Worm (Caenorhabditis elegans): ENCODE results near the gene cpr-3.
A peak's percentile ranks its signal among the peaks of the same experiment; 100 is the strongest.

cpr-3 gene

DNA sequence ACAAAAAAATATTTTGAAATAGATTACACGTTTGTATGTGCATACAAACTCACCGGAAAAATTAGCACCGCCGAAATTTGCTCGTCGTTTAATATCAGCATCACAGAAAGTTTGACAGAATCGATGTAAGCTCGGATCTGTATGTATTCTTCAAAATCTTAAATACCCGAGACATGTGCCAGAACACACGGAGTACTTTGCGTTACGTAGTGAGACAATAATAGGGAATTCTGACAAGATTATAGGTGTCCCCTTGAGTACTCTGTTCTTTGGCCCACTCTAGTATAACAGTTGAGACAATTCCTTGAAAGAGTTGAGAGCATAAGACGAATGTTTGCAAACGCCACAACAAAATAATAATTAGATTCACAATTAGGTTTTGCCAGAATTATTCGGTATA is 5.1 kb upstream of the cpr-3 start, which contains the start of gene srx-48:
srx-48 (minus strand) TSS at position 101 of the 400 bp plus-strand sequence.
- no peak for TF ChIP-seq ceh-82 (tag; optimal IDR thresholded peaks at IDR 0.05)
- no peak for TF ChIP-seq F13H6.1 (tag; optimal IDR thresholded peaks at IDR 0.05)
- TF ChIP-seq mdl-1 (tag; optimal IDR thresholded peaks at IDR 0.05) = no peak
- TF ChIP-seq nhr-11 (tag; optimal IDR thresholded peaks at IDR 0.05) = no peak
- TF ChIP-seq sma-3 (GFP tag; optimal IDR thresholded peaks at IDR 0.05) = no peak
- TF ChIP-seq nhr-23 (tag; optimal IDR thresholded peaks at IDR 0.05) = no peak
- TF ChIP-seq egl-27 (tag; optimal IDR thresholded peaks at IDR 0.05) = no peak
- TF ChIP-seq blmp-1 (tag; optimal IDR thresholded peaks at IDR 0.05; ENCODE audit: insufficient read depth) = no peak
- TF ChIP-seq C34F6.9 (tag; optimal IDR thresholded peaks at IDR 0.05) = no peak
- TF ChIP-seq sem-4 (tag; optimal IDR thresholded peaks at IDR 0.05) = no peak
- no peak for TF ChIP-seq dmd-4 (tag; optimal IDR thresholded peaks at IDR 0.05)
- no peak for TF ChIP-seq ceh-16 (tag; optimal IDR thresholded peaks at IDR 0.05)
- no peak for TF ChIP-seq nhr-12 (tag; optimal IDR thresholded peaks at IDR 0.05)
- TF ChIP-seq nhr-129 (tag; optimal IDR thresholded peaks at IDR 0.05) = no peak
- no peak for TF ChIP-seq fos-1 (tag; optimal IDR thresholded peaks at IDR 0.05)

DNA sequence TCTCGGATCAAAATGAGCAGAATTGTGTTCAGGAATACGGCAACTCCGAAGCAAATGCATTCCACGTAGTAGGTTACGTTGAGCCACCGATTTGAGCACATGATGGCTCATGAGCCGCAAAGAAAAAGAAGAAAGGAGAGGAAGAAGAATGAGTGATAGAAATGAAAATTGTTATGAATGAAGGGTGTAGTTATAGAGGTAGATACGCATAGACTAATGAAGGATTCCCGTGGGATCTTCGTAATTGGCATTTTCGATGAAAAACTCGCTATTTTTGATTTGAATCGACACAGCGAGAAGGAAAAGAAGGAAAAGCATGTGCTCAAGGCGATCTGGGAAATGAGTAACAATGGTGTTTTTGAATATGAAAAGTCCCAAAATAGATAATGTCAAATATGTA is 4.6 kb downstream of the cpr-3 start, which contains the start of gene str-96:
str-96 (minus strand) TSS at position 101 of the 400 bp plus-strand sequence.
- TF ChIP-seq ztf-1 (GFP tag; conservative IDR thresholded peaks at IDR 0.05) (no peak), nhr-25 (tag; optimal IDR thresholded peaks at IDR 0.05) (no peak), ama-1 (optimal IDR thresholded peaks at IDR 0.05) (no peak), elt-3 (tag; optimal IDR thresholded peaks at IDR 0.05) (no peak), egl-27 (tag; optimal IDR thresholded peaks at IDR 0.05) (no peak), peb-1 (tag; optimal IDR thresholded peaks at IDR 0.05) (no peak), ztf-11 (tag; optimal IDR thresholded peaks at IDR 0.05) (no peak), nhr-77 (tag; optimal IDR thresholded peaks at IDR 0.05) (no peak), lin-13 (GFP tag; optimal IDR thresholded peaks at IDR 0.05) (no peak), unc-55 (GFP tag; optimal IDR thresholded peaks at IDR 0.05) (no peak)

DNA sequence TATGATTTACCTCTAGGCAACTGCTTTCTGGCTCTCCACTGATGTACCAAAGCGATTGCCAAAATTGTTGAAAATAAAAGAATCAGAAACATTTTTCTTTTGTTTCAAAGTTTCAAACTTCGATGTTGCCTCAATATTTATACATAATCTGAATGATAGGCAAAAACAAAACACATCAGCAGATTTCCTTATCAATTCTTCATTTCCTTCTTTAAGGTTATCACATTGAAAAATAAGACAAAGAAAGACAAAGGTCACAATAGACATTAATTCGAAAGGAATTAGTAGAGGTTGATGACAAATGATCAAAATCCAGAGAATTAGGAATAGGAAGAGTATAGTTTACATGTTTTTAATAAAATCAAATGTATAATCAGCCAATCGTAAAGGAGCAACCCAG is 7.5 kb downstream of the cpr-3 start, which contains the start of gene cyp-34A2:
cyp-34A2 (minus strand) TSS at position 101 of the 400 bp plus-strand sequence.
- TF ChIP-seq nhr-25 (tag; optimal IDR thresholded peaks at IDR 0.05) = no peak
- TF ChIP-seq egl-27 (tag; optimal IDR thresholded peaks at IDR 0.05) = no peak
- TF ChIP-seq alr-1 (tag; optimal IDR thresholded peaks at IDR 0.05) = no peak
- no peak for TF ChIP-seq nhr-237 (tag; optimal IDR thresholded peaks at IDR 0.05)
- TF ChIP-seq ama-1 (optimal IDR thresholded peaks at IDR 0.05) = no peak
- no peak for TF ChIP-seq sma-3 (GFP tag; optimal IDR thresholded peaks at IDR 0.05)
- no peak for TF ChIP-seq mdl-1 (tag; optimal IDR thresholded peaks at IDR 0.05)
- TF ChIP-seq lin-39 (tag; optimal IDR thresholded peaks at IDR 0.05) = no peak
- no peak for TF ChIP-seq nhr-11 (tag; optimal IDR thresholded peaks at IDR 0.05)
- TF ChIP-seq nhr-10 (tag; optimal IDR thresholded peaks at IDR 0.05) = no peak
- no peak for TF ChIP-seq zag-1 (tag; optimal IDR thresholded peaks at IDR 0.05)
- TF ChIP-seq dmd-4 (tag; optimal IDR thresholded peaks at IDR 0.05) = no peak
- TF ChIP-seq sem-4 (tag; optimal IDR thresholded peaks at IDR 0.05) = no peak
- no peak for TF ChIP-seq blmp-1 (tag; optimal IDR thresholded peaks at IDR 0.05; ENCODE audit: insufficient read depth)

DNA sequence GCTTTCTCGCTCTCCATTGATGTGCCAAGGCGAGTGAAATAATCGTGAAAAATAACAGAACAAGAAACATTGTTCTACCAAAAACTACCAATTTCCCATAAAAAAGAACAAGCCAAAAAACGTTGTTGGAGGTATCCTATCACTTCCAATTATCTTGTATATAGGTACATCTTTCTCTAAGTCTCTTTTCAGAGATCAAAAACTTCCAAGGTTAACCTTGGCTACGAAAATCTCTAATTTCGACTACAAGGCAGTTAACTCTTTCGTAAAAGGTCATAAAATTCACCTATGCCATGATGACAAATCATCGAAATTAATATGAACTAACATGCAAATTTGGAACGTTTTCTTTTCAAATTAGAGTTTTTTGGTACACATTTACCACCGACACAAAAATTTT is 10.6 kb downstream of the cpr-3 start, which contains the start of gene cyp-34A1:
cyp-34A1 (minus strand) TSS at position 101 of the 400 bp plus-strand sequence.
- no peak for TF ChIP-seq peb-1 (tag; optimal IDR thresholded peaks at IDR 0.05)
- no peak for TF ChIP-seq nhr-6 (tag; optimal IDR thresholded peaks at IDR 0.05)
- TF ChIP-seq snpc-4 (tag; optimal IDR thresholded peaks at IDR 0.05) = no peak
- TF ChIP-seq mbf-1 (tag; optimal IDR thresholded peaks at IDR 0.05) = no peak
- TF ChIP-seq fos-1 (tag; optimal IDR thresholded peaks at IDR 0.05) = no peak
- TF ChIP-seq ceh-16 (tag; optimal IDR thresholded peaks at IDR 0.05) = no peak
- no peak for TF ChIP-seq elt-1 (tag; optimal IDR thresholded peaks at IDR 0.05)
- no peak for TF ChIP-seq aly-2 (tag; optimal IDR thresholded peaks at IDR 0.05)
- no peak for TF ChIP-seq mab-5 (tag; optimal IDR thresholded peaks at IDR 0.05)
- no peak for TF ChIP-seq lsy-2 (tag; optimal IDR thresholded peaks at IDR 0.05)

DNA sequence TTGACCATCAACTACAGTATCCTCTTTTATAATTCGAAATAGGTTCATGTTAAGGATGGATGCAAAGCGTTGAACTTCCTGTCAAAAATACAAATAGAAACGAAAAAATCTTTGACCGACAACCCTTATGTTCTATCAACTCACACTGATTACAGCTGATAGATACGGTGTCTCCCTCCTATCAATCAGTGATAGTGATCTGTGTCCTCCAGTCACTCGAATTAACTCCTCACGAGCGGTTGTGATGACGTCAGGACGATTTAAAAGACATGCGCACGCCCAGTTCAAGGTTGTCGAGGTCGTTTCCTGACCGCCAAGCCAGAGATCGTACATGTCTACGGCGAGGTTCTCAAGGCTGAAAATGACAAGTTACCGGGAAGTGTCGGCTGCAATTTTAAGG is 12.5 kb downstream of the cpr-3 start:
- TF ChIP-seq elt-1 (tag; optimal IDR thresholded peaks at IDR 0.05) (no peak), sma-9 (GFP tag; optimal IDR thresholded peaks at IDR 0.05) (peak; percentile 51), sma-9 (tag; optimal IDR thresholded peaks at IDR 0.05) (no peak)
